Worm (Caenorhabditis elegans): ENCODE results near the gene clc-2.

DNA sequence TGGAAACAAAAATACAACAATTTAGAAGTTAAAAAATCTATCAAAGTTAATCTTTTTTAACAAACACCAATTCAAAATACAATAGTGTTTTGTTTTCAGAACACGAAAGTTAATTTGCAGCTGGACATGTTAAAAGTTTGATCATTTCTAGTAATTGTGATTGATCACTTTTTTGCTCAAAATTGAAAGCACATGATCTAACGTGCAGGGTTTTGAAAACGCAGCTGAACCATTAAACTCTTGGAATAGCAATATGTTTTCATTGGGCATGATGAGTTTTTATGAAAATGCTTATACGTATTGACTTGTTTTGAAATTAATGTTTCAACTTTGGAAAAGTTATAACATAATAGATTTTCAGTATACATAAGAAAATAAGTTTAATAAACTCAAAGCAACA, 16.1 kb downstream of the clc-2 start:
- no peak for TF ChIP-seq gei-17 (GFP tag; optimal IDR thresholded peaks at IDR 0.05)
- TF ChIP-seq K12H6.12 (tag; optimal IDR thresholded peaks at IDR 0.05): no peak
- TF ChIP-seq efl-1 (GFP tag; optimal IDR thresholded peaks at IDR 0.05): no peak
- TF ChIP-seq ztf-26 (tag; optimal IDR thresholded peaks at IDR 0.05): no peak
- TF ChIP-seq unc-130 (GFP tag; optimal IDR thresholded peaks at IDR 0.05): no peak
- no peak for TF ChIP-seq tbx-9 (tag; optimal IDR thresholded peaks at IDR 0.05; ENCODE audit: borderline replicate concordance)
- no peak for TF ChIP-seq him-1 (tag; optimal IDR thresholded peaks at IDR 0.05)
- no peak for TF ChIP-seq pha-4 (tag; optimal IDR thresholded peaks at IDR 0.05)

All from whole organism, young adult.